Worm (Caenorhabditis elegans) whole organism, midembryonic: ENCODE data around the gene pkc-3.

ENCODE experiments used
- T22C8.4 ChIP-seq: fragments of 200-800 bp; sonication (Bioruptor generic); IDR thresholded peaks from 2 replicates; pipeline ENCODE4 v1.3.6; 2022; ENCODE audit warnings: missing genetic modification characterization, missing compliant biosample characterization
- cog-1 ChIP-seq: sonication (generic microtip); optimal IDR thresholded peaks from 2 replicates; lab custom pipeline; 2016; ENCODE audit warnings: missing genetic modification characterization, missing compliant biosample characterization
- flt-1 ChIP-seq: fragments of 200-800 bp; sonication (Bioruptor generic); IDR thresholded peaks from 2 replicates; pipeline ENCODE4 v1.3.6; 2022; ENCODE audit warnings: missing genetic modification characterization, missing compliant biosample characterization
- klf-2 ChIP-seq: fragments of 200-800 bp; sonication (Bioruptor generic); conservative IDR thresholded peaks from 2 replicates; pipeline ENCODE4 v1.3.6; 2022; ENCODE audit warnings: missing genetic modification reagents, missing genetic modification characterization, missing compliant biosample characterization
- med-1 ChIP-seq: sonication (generic microtip); optimal IDR thresholded peaks from 2 replicates; lab custom pipeline; 2017; ENCODE audit warnings: missing genetic modification characterization, mild to moderate bottlenecking, missing compliant biosample characterization, antibody characterized with exemption, missing genetic modification reagents; ENCODE audit not compliant: insufficient read depth
- ref-1 ChIP-seq: fragments of 200-800 bp; sonication (Bioruptor generic); conservative IDR thresholded peaks from 2 replicates; pipeline ENCODE4 v1.3.6; 2022; ENCODE audit warnings: missing genetic modification reagents, missing genetic modification characterization, missing compliant biosample characterization
- ztf-29 ChIP-seq: fragments of 200-800 bp; sonication (Bioruptor generic); IDR thresholded peaks from 2 replicates; pipeline ENCODE4 v1.3.6; 2022; ENCODE audit warnings: missing genetic modification reagents, missing genetic modification characterization, missing compliant biosample characterization

DNA sequence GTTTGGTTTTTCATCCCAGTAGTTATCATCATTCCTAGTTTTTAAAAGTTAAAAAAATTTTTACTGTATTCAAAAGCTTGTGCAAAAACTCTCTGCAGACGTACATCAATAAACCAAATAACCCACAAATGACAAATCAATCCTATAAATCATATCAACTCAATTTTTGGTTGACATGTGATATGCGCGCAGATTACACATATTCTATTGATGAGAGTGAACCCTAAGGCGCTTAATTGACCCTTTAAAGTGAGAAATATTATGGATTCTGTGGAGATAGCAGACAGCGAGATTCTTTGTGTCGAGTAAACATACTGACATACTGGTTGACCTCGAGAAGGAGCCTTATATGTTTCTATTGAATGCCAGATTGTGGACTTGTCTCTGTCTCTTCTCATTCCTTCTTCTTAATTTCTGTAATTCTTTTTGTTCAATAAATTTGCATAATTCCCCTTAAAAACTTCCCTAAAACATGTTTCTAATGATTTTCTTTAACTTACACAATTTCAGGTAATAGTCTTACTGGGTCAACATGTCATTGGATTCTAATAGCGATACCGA, 36.5 kb downstream of the pkc-3 start, which contains the start of gene EEED8.2:
- TF ChIP-seq T22C8.4 (GFP tag; lab: Robert Waterston, UW), result no peak
- TF ChIP-seq cog-1 (tag; lab: Kevin White, UChicago), result peak; percentile 11
- TF ChIP-seq med-1 (GFP tag; lab: Kevin White, UChicago), result no peak
- TF ChIP-seq ztf-29 (GFP tag; lab: Robert Waterston, UW), result no peak
- no peak for TF ChIP-seq ref-1 (GFP tag; lab: Robert Waterston, UW)
- no peak for TF ChIP-seq klf-2 (GFP tag; lab: Robert Waterston, UW)
- no peak for TF ChIP-seq flt-1 (GFP tag; lab: Robert Waterston, UW)
